Fruit fly (Drosophila melanogaster) whole organism, embryonic: Measurements from ENCODE around the gene NaPi-III.
A peak's percentile ranks its signal among the peaks of the same experiment; 100 is the strongest.

ENCODE experiments used
- Asciz ChIP-seq: fragments of 200-800 bp; sonication (Bioruptor generic); optimal IDR thresholded peaks from 2 replicates; lab custom pipeline; 2017; ENCODE audit warnings: missing biosample characterization, mild to moderate bottlenecking, missing genetic modification characterization, missing genetic modification reagents
- Atf6 ChIP-seq: fragments of 200-800 bp; sonication (Bioruptor generic); IDR thresholded peaks from 2 replicates; pipeline ENCODE4 v1.3.6; 2022; ENCODE audit warnings: missing biosample characterization, missing genetic modification characterization
- CG1024 ChIP-seq: fragments of 200-800 bp; sonication (Bioruptor generic); IDR thresholded peaks from 2 replicates; pipeline ENCODE4 v1.3.6; 2022; ENCODE audit warnings: missing biosample characterization, missing genetic modification characterization
- CG10267 ChIP-seq: fragments of 200-800 bp; sonication (Bioruptor generic); optimal IDR thresholded peaks from 2 replicates; lab custom pipeline; 2018; ENCODE audit warnings: missing biosample characterization, mild to moderate bottlenecking, missing genetic modification characterization, moderate library complexity
- CG10431 ChIP-seq: fragments of 200-800 bp; sonication (Bioruptor generic); optimal IDR thresholded peaks from 3 replicates; lab custom pipeline; 2018; ENCODE audit warnings: missing biosample characterization, mild to moderate bottlenecking, missing genetic modification characterization
- CG11398 ChIP-seq: fragments of 200-800 bp; sonication (Bioruptor generic); optimal IDR thresholded peaks from 2 replicates; lab custom pipeline; 2016; ENCODE audit warnings: missing biosample characterization, missing genetic modification characterization
- CG12219 ChIP-seq: fragments of 200-800 bp; sonication (Bioruptor generic); optimal IDR thresholded peaks from 3 replicates; lab custom pipeline; 2018; ENCODE audit warnings: missing biosample characterization, mild to moderate bottlenecking, missing genetic modification characterization
- CG16813 ChIP-seq: fragments of 200-800 bp; sonication (Bioruptor generic); IDR thresholded peaks from 3 replicates; pipeline ENCODE4 v1.3.6; 2022; ENCODE audit warnings: missing biosample characterization, missing genetic modification characterization; ENCODE audit not compliant: partially characterized antibody
- CG16863 ChIP-seq: fragments of 200-800 bp; sonication (Bioruptor generic); optimal IDR thresholded peaks from 3 replicates; lab custom pipeline; 2016; ENCODE audit warnings: missing biosample characterization, missing genetic modification characterization
- CG17829 ChIP-seq: fragments of 200-800 bp; optimal IDR thresholded peaks from 2 replicates; lab custom pipeline; 2019; ENCODE audit warnings: missing biosample characterization, mild to moderate bottlenecking, missing genetic modification characterization, moderate library complexity
- CG18262 ChIP-seq: fragments of 200-800 bp; optimal IDR thresholded peaks from 3 replicates; lab custom pipeline; 2019; ENCODE audit warnings: missing biosample characterization, mild to moderate bottlenecking, missing genetic modification characterization, moderate library complexity
- CG2120 ChIP-seq: fragments of 200-800 bp; sonication (Bioruptor generic); optimal IDR thresholded peaks from 3 replicates; lab custom pipeline; 2016; ENCODE audit warnings: missing biosample characterization, missing genetic modification characterization
- CG30431 ChIP-seq: fragments of 200-800 bp; sonication (Bioruptor generic); optimal IDR thresholded peaks from 2 replicates; lab custom pipeline; 2017; ENCODE audit warnings: missing biosample characterization, missing genetic modification characterization
- CG31365 ChIP-seq: fragments of 200-800 bp; sonication (Bioruptor generic); optimal IDR thresholded peaks from 2 replicates; lab custom pipeline; 2018; ENCODE audit warnings: missing biosample characterization, mild to moderate bottlenecking, missing genetic modification characterization
- CG32767 ChIP-seq: fragments of 200-800 bp; sonication (Bioruptor generic); IDR thresholded peaks from 2 replicates; pipeline ENCODE4 v1.3.6; 2022; ENCODE audit warnings: missing biosample characterization, missing genetic modification characterization
- CG32772 ChIP-seq: fragments of 200-800 bp; sonication (Bioruptor generic); IDR thresholded peaks from 2 replicates; pipeline ENCODE4 v1.3.6; 2022; ENCODE audit warnings: missing biosample characterization, missing genetic modification characterization
- CG43689 ChIP-seq: fragments of 200-800 bp; sonication (Bioruptor generic); IDR thresholded peaks from 2 replicates; pipeline ENCODE4 v1.3.6; 2022; ENCODE audit warnings: missing biosample characterization, missing genetic modification characterization
- CG6689 ChIP-seq: fragments of 200-800 bp; sonication (Bioruptor generic); IDR thresholded peaks from 2 replicates; pipeline ENCODE4 v1.3.6; 2022; ENCODE audit warnings: missing biosample characterization, missing genetic modification characterization
- CG6813 ChIP-seq: fragments of 200-800 bp; sonication (Bioruptor generic); optimal IDR thresholded peaks from 2 replicates; lab custom pipeline; 2017; ENCODE audit warnings: missing biosample characterization, missing genetic modification characterization, mild to moderate bottlenecking, moderate library complexity, missing genetic modification reagents
- CG7745 ChIP-seq: fragments of 200-800 bp; sonication (Bioruptor generic); optimal IDR thresholded peaks from 2 replicates; lab custom pipeline; 2018; ENCODE audit warnings: missing biosample characterization, mild to moderate bottlenecking, missing genetic modification characterization, moderate library complexity
- CG9797 ChIP-seq: fragments of 200-800 bp; sonication (Bioruptor generic); optimal IDR thresholded peaks from 3 replicates; lab custom pipeline; 2018; ENCODE audit warnings: missing biosample characterization, mild to moderate bottlenecking, missing genetic modification characterization
- D19B ChIP-seq: fragments of 200-800 bp; sonication (Bioruptor generic); optimal IDR thresholded peaks from 2 replicates; lab custom pipeline; 2017; ENCODE audit warnings: missing biosample characterization, mild to moderate bottlenecking, missing genetic modification characterization
- Doc2 ChIP-seq: fragments of 200-800 bp; sonication (Bioruptor generic); IDR thresholded peaks from 2 replicates; pipeline ENCODE4 v1.3.6; 2022; ENCODE audit warnings: missing biosample characterization, missing genetic modification characterization
- HLH3B ChIP-seq: fragments of 200-800 bp; sonication (Bioruptor generic); IDR thresholded peaks from 2 replicates; pipeline ENCODE4 v1.3.6; 2022; ENCODE audit warnings: missing biosample characterization, missing genetic modification characterization
- Jarid2 ChIP-seq: fragments of 200-800 bp; sonication (Bioruptor generic); optimal IDR thresholded peaks from 3 replicates; lab custom pipeline; 2017; ENCODE audit warnings: mild to moderate bottlenecking, missing biosample characterization, missing genetic modification reagents, missing genetic modification characterization
- MESR4 ChIP-seq: fragments of 200-800 bp; sonication (Bioruptor generic); optimal IDR thresholded peaks from 2 replicates; lab custom pipeline; 2018; ENCODE audit warnings: missing biosample characterization, mild to moderate bottlenecking, missing genetic modification characterization, moderate library complexity
- Med ChIP-seq: fragments of 200-800 bp; sonication (Bioruptor generic); peaks from one replicate; lab custom pipeline; 2016; ENCODE audit warnings: missing biosample characterization, missing genetic modification characterization, mild to moderate bottlenecking, inconsistent platforms, moderate library complexity
- Mes4 ChIP-seq: fragments of 200-800 bp; sonication (Bioruptor generic); optimal IDR thresholded peaks from 2 replicates; lab custom pipeline; 2016; ENCODE audit warnings: missing biosample characterization, missing genetic modification characterization
- Myb ChIP-seq: fragments of 200-800 bp; sonication (Bioruptor generic); optimal IDR thresholded peaks from 2 replicates; lab custom pipeline; 2016; ENCODE audit warnings: missing biosample characterization, missing genetic modification characterization
- Oli ChIP-seq: fragments of 200-800 bp; sonication (Bioruptor generic); optimal IDR thresholded peaks from 2 replicates; lab custom pipeline; 2018; ENCODE audit warnings: missing biosample characterization, mild to moderate bottlenecking, missing genetic modification characterization, moderate library complexity
- Six4 ChIP-seq: fragments of 200-800 bp; sonication (Bioruptor generic); optimal IDR thresholded peaks from 2 replicates; lab custom pipeline; 2016; ENCODE audit warnings: missing biosample characterization, missing genetic modification characterization
- Spps ChIP-seq: fragments of 200-800 bp; sonication (Bioruptor generic); optimal IDR thresholded peaks from 2 replicates; lab custom pipeline; 2018; ENCODE audit warnings: missing biosample characterization, mild to moderate bottlenecking, missing genetic modification characterization
- Ssrp ChIP-seq: fragments of 200-800 bp; sonication (Bioruptor generic); optimal IDR thresholded peaks from 2 replicates; lab custom pipeline; 2018; ENCODE audit warnings: missing biosample characterization, mild to moderate bottlenecking, missing genetic modification characterization, moderate library complexity
- Tbp ChIP-seq: fragments of >200 bp; optimal IDR thresholded peaks from 2 replicates; lab custom pipeline; 2018; ENCODE audit warnings: missing biosample characterization, missing genetic modification characterization
- amos ChIP-seq: fragments of 200-800 bp; sonication (Bioruptor generic); IDR thresholded peaks from 2 replicates; pipeline ENCODE4 v1.3.6; 2022; ENCODE audit warnings: missing biosample characterization, missing genetic modification characterization; ENCODE audit not compliant: partially characterized antibody
- az2 ChIP-seq: fragments of 200-800 bp; sonication (Bioruptor generic); optimal IDR thresholded peaks from 3 replicates; lab custom pipeline; 2016; ENCODE audit warnings: missing biosample characterization, missing genetic modification characterization
- ci ChIP-seq: fragments of 200-800 bp; sonication (Bioruptor generic); IDR thresholded peaks from 3 replicates; pipeline ENCODE4 v1.3.6; 2022; ENCODE audit warnings: missing biosample characterization, missing genetic modification characterization
- dmrt11E ChIP-seq: fragments of 200-800 bp; sonication (Bioruptor generic); optimal IDR thresholded peaks from 3 replicates; lab custom pipeline; 2018; ENCODE audit warnings: missing biosample characterization, mild to moderate bottlenecking, missing genetic modification characterization, moderate library complexity
- gt ChIP-seq: fragments of 200-800 bp; sonication (Bioruptor generic); IDR thresholded peaks from 2 replicates; pipeline ENCODE4 v1.3.6; 2022; ENCODE audit warnings: missing biosample characterization, missing genetic modification characterization
- ind ChIP-seq: fragments of 200-800 bp; sonication (Bioruptor generic); optimal IDR thresholded peaks from 3 replicates; lab custom pipeline; 2016; ENCODE audit warnings: missing biosample characterization, missing genetic modification characterization
- jigr1 ChIP-seq: fragments of 200-800 bp; sonication (Bioruptor generic); IDR thresholded peaks from 3 replicates; pipeline ENCODE4 v1.3.6; 2022; ENCODE audit warnings: missing biosample characterization, missing genetic modification characterization
- jumu ChIP-seq: fragments of 200-800 bp; sonication (Bioruptor generic); optimal IDR thresholded peaks from 3 replicates; lab custom pipeline; 2016; ENCODE audit warnings: missing biosample characterization, missing genetic modification characterization
- lov ChIP-seq, 2 experiments: fragments of 200-800 bp in 1 of 2; fragments of >200 bp in 1 of 2; sonication (Bioruptor generic) in 1 of 2; IDR thresholded peaks in 1 of 2; optimal IDR thresholded peaks in 1 of 2; 2 replicates in 1 of 2; 3 replicates in 1 of 2; pipeline versions ENCODE4 v1.3.6 to Lab custom; 2017 to 2022; ENCODE audit warnings: missing biosample characterization in 1 of 2, missing genetic modification characterization in 1 of 2
- prd ChIP-seq, 3 experiments: fragments of >200 bp in 2 of 3; fragments of 200-800 bp in 1 of 3; sonication (Bioruptor generic) in 1 of 3; optimal IDR thresholded peaks in 2 of 3; IDR thresholded peaks in 1 of 3; 2 replicates in 2 of 3; 3 replicates in 1 of 3; pipeline versions ENCODE4 v1.3.6 to Lab custom; 2017 to 2022; ENCODE audit warnings: missing biosample characterization in 1 of 3, missing genetic modification characterization in 1 of 3
- pros ChIP-seq: fragments of 200-800 bp; sonication (Bioruptor generic); optimal IDR thresholded peaks from 3 replicates; lab custom pipeline; 2019; ENCODE audit warnings: missing biosample characterization, mild to moderate bottlenecking, missing genetic modification characterization, moderate library complexity
- pum ChIP-seq: fragments of 200-800 bp; sonication (Bioruptor generic); optimal IDR thresholded peaks from 2 replicates; lab custom pipeline; 2016; ENCODE audit warnings: missing biosample characterization, missing genetic modification characterization
- pzg ChIP-seq: fragments of 200-800 bp; sonication (Bioruptor generic); optimal IDR thresholded peaks from 3 replicates; lab custom pipeline; 2018; ENCODE audit warnings: missing biosample characterization, mild to moderate bottlenecking, missing genetic modification characterization, moderate library complexity
- shn ChIP-seq: fragments of 200-800 bp; sonication (Bioruptor generic); optimal IDR thresholded peaks from 3 replicates; lab custom pipeline; 2016; ENCODE audit warnings: missing biosample characterization, missing genetic modification characterization
- sug ChIP-seq: fragments of 200-800 bp; optimal IDR thresholded peaks from 2 replicates; lab custom pipeline; 2019; ENCODE audit warnings: missing biosample characterization, mild to moderate bottlenecking, missing genetic modification characterization, moderate library complexity

The NaPi-III gene

DNA sequence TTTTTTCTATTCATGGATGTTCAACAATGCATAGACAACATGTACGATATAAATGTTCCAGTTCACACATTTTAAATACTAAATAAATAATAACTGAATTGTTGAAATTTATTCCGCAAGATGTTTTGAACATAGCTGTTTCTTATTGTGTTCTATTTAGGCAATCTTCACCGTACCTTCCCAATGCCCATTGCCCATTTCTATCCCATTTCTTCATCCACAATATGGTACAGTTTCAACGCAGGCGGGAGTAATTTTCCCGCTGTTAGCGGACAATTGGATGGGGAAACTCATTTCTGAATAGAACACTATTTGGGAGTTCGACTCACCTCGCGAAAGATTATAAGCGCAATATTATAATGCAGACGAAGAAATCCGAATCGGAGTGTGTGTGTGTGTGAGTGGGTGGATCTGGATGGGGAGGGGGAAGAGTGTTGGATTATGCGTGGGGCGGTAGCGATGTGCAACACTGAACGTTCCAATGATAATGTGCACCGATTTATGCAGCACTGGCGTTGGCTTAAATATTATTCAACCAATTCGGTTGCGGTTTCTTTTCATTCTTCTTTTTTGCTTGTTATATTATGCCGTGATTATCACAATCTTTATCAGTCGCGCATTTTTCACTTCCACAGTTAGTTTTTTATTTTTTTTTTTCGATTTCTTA is 31.1 kb upstream of the NaPi-III start (continued):
- TF ChIP-seq lov (optimal IDR thresholded peaks at IDR 0.05; lab: Kevin White, UChicago) (no peak), lov (GFP tag; IDR thresholded peaks at IDR 0.05; lab: Robert Waterston, UW) (0 out of 3 replicates have a peak, but pooled peaks have one; percentile 5), sug (peak; percentile 11), CG11398 (no peak), shn (GFP tag; lab: Kevin White, UChicago) (peak; percentile 51), Six4 (GFP tag; lab: Kevin White, UChicago) (peak; percentile 28), CG43689 (GFP tag; lab: Robert Waterston, UW) (no peak), CG18262 (tag; lab: Kevin White, UChicago) (peak; percentile 45), CG17829 (tag; lab: Kevin White, UChicago) (peak; percentile 31), HLH3B (GFP tag; lab: Robert Waterston, UW) (no peak), CG12219 (GFP tag; lab: Kevin White, UChicago) (no peak), CG2120 (GFP tag; lab: Kevin White, UChicago) (peak; percentile 48), CG6689 (no peak), Myb (GFP tag; lab: Kevin White, UChicago) (peak; percentile 64), jigr1 (GFP tag; lab: Robert Waterston, UW) (no peak), Mes4 (peak; percentile 57), Med (GFP tag; lab: Kevin White, UChicago) (peak; percentile 92), ci (peak; percentile 77; the same call in 2 of the 3 replicates), amos (GFP tag; lab: Robert Waterston, UW) (0 out of 2 replicates have a peak, but pooled peaks have one; percentile 21), CG16863 (GFP tag; lab: Kevin White, UChicago) (peak; percentile 42), CG1024 (GFP tag; lab: Robert Waterston, UW) (no peak), Doc2 (GFP tag; lab: Robert Waterston, UW) (no peak), pum (GFP tag; lab: Kevin White, UChicago) (peak; percentile 61), CG31365 (no peak), pzg (GFP tag; lab: Kevin White, UChicago) (peak; percentile 41), CG7745 (no peak), Oli (tag; lab: Kevin White, UChicago) (peak; percentile 6), CG32772 (GFP tag; lab: Robert Waterston, UW) (no peak), gt (GFP tag; lab: Robert Waterston, UW) (no peak), jumu (peak; percentile 78), pros (GFP tag; lab: Kevin White, UChicago) (no peak), MESR4 (no peak), Asciz (GFP tag; lab: Kevin White, UChicago) (peak; percentile 14), CG6813 (GFP tag; lab: Kevin White, UChicago) (peak; percentile 27), Ssrp (tag; lab: Kevin White, UChicago) (no peak), CG16813 (GFP tag; lab: Robert Waterston, UW) (0 out of 3 replicates have a peak, but pooled peaks have one; percentile 30), Spps (no peak), CG10267 (tag; lab: Kevin White, UChicago) (peak; percentile 94), CG30431 (GFP tag; lab: Kevin White, UChicago) (no peak), Atf6 (GFP tag; lab: Robert Waterston, UW) (peak; percentile 41; the same call in 1 of the 2 replicates), dmrt11E (tag; lab: Kevin White, UChicago) (peak; percentile 31), az2 (GFP tag; lab: Kevin White, UChicago) (peak; percentile 27), Tbp (GFP tag; lab: Kevin White, UChicago) (no peak), CG32767 (no peak), prd (optimal IDR thresholded peaks at IDR 0.05; lab: Kevin White, UChicago) (no peak), prd (GFP tag; IDR thresholded peaks at IDR 0.05; lab: Robert Waterston, UW) (peak; percentile 52), D19B (no peak), CG10431 (GFP tag; lab: Kevin White, UChicago) (peak; percentile 51), ind (GFP tag; lab: Kevin White, UChicago) (peak; percentile 44), CG9797 (GFP tag; lab: Kevin White, UChicago) (no peak), Jarid2 (GFP tag; lab: Kevin White, UChicago) (no peak)
